Fruit fly (Drosophila melanogaster) whole organism, embryonic: ENCODE results near the gene CG17839.
A peak's percentile ranks its signal among the peaks of the same experiment; 100 is the strongest.

ENCODE experiments used
- Ada2b ChIP-seq: fragments of 200-800 bp; sonication (Bioruptor generic); IDR thresholded peaks from 2 replicates; pipeline ENCODE4 v1.3.6; 2022; ENCODE audit warnings: missing biosample characterization, missing genetic modification characterization
- CG11093 ChIP-seq: fragments of 200-800 bp; sonication (Bioruptor generic); IDR thresholded peaks from 3 replicates; pipeline ENCODE4 v1.3.6; 2022; ENCODE audit warnings: missing biosample characterization, missing genetic modification characterization
- CG13775 ChIP-seq: fragments of 200-800 bp; sonication (Bioruptor generic); optimal IDR thresholded peaks from 3 replicates; lab custom pipeline; 2017; ENCODE audit warnings: missing biosample characterization, mild to moderate bottlenecking, missing genetic modification characterization
- CG14050 ChIP-seq: fragments of 200-800 bp; sonication (Bioruptor generic); IDR thresholded peaks from 3 replicates; pipeline ENCODE4 v1.3.6; 2022; ENCODE audit warnings: missing biosample characterization, missing genetic modification characterization
- CG15514 ChIP-seq: fragments of 200-800 bp; sonication (Bioruptor generic); optimal IDR thresholded peaks from 3 replicates; lab custom pipeline; 2017; ENCODE audit warnings: missing biosample characterization, missing genetic modification characterization, mild to moderate bottlenecking, moderate library complexity, missing genetic modification reagents
- CG16813 ChIP-seq: fragments of 200-800 bp; sonication (Bioruptor generic); IDR thresholded peaks from 3 replicates; pipeline ENCODE4 v1.3.6; 2022; ENCODE audit warnings: missing biosample characterization, missing genetic modification characterization; ENCODE audit not compliant: partially characterized antibody
- CG16815 ChIP-seq: fragments of 200-800 bp; sonication (Bioruptor generic); optimal IDR thresholded peaks from 3 replicates; lab custom pipeline; 2017; ENCODE audit warnings: missing biosample characterization, mild to moderate bottlenecking, missing genetic modification characterization
- CG18262 ChIP-seq: fragments of 200-800 bp; optimal IDR thresholded peaks from 3 replicates; lab custom pipeline; 2019; ENCODE audit warnings: missing biosample characterization, mild to moderate bottlenecking, missing genetic modification characterization, moderate library complexity
- CG18599 ChIP-seq: fragments of 200-800 bp; sonication (Bioruptor generic); optimal IDR thresholded peaks from 3 replicates; lab custom pipeline; 2017; ENCODE audit warnings: missing biosample characterization, missing genetic modification characterization, mild to moderate bottlenecking, moderate library complexity, missing genetic modification reagents
- CG2875 ChIP-seq: fragments of 200-800 bp; sonication (Bioruptor generic); optimal IDR thresholded peaks from 2 replicates; lab custom pipeline; 2017; ENCODE audit warnings: missing biosample characterization, mild to moderate bottlenecking, missing genetic modification characterization, missing genetic modification reagents
- CG3847 ChIP-seq: fragments of 200-800 bp; sonication (Bioruptor generic); IDR thresholded peaks from 2 replicates; pipeline ENCODE4 v1.3.6; 2022; ENCODE audit warnings: missing biosample characterization, missing genetic modification characterization
- CG4404 ChIP-seq: fragments of 200-800 bp; sonication (Bioruptor generic); IDR thresholded peaks from 2 replicates; pipeline ENCODE4 v1.3.6; 2022; ENCODE audit warnings: missing biosample characterization, missing genetic modification characterization
- CG4424 ChIP-seq: fragments of 200-800 bp; sonication (Bioruptor generic); optimal IDR thresholded peaks from 3 replicates; lab custom pipeline; 2016; ENCODE audit warnings: missing biosample characterization, missing genetic modification characterization
- CG7556 ChIP-seq: fragments of 200-800 bp; sonication (Bioruptor generic); optimal IDR thresholded peaks from 2 replicates; lab custom pipeline; 2017; ENCODE audit warnings: missing biosample characterization, mild to moderate bottlenecking, missing genetic modification characterization
- CG8290 ChIP-seq, 3 experiments: fragments of 200-800 bp; sonication (Bioruptor generic); optimal IDR thresholded peaks; 2 replicates each; lab custom pipeline; 2016 to 2019; ENCODE audit warnings: missing biosample characterization in 3 of 3, missing genetic modification characterization in 3 of 3, mild to moderate bottlenecking in 2 of 3, moderate library complexity in 1 of 3
- CG8359 ChIP-seq: fragments of 200-800 bp; sonication (Bioruptor generic); optimal IDR thresholded peaks from 2 replicates; lab custom pipeline; 2017; ENCODE audit warnings: missing biosample characterization, mild to moderate bottlenecking, missing genetic modification characterization, borderline replicate concordance
- D19A ChIP-seq: fragments of 200-800 bp; optimal IDR thresholded peaks from 3 replicates; lab custom pipeline; 2019; ENCODE audit warnings: missing biosample characterization, mild to moderate bottlenecking, missing genetic modification characterization, moderate library complexity
- Dbx ChIP-seq: fragments of 200-800 bp; sonication (Bioruptor generic); IDR thresholded peaks from 3 replicates; pipeline ENCODE4 v1.3.6; 2022; ENCODE audit warnings: missing biosample characterization, missing genetic modification characterization
- HHEX ChIP-seq: fragments of 200-800 bp; sonication (Bioruptor generic); optimal IDR thresholded peaks from 3 replicates; lab custom pipeline; 2017; ENCODE audit warnings: missing biosample characterization, mild to moderate bottlenecking, missing genetic modification characterization, missing genetic modification reagents
- HLH3B ChIP-seq: fragments of 200-800 bp; sonication (Bioruptor generic); IDR thresholded peaks from 2 replicates; pipeline ENCODE4 v1.3.6; 2022; ENCODE audit warnings: missing biosample characterization, missing genetic modification characterization
- MBD-R2 ChIP-seq: fragments of 200-800 bp; sonication (Bioruptor generic); IDR thresholded peaks from 2 replicates; pipeline ENCODE4 v1.3.6; 2022; ENCODE audit warnings: missing biosample characterization, missing genetic modification characterization
- ase ChIP-seq: fragments of 200-800 bp; sonication (Bioruptor generic); IDR thresholded peaks from 3 replicates; pipeline ENCODE4 v1.3.6; 2022; ENCODE audit warnings: missing biosample characterization, missing genetic modification characterization
- ash1 ChIP-seq: fragments of 200-800 bp; sonication (Bioruptor generic); optimal IDR thresholded peaks from 2 replicates; lab custom pipeline; 2018; ENCODE audit warnings: missing biosample characterization, mild to moderate bottlenecking, missing genetic modification characterization
- ato ChIP-seq: fragments of 200-800 bp; sonication (Bioruptor generic); IDR thresholded peaks from 2 replicates; pipeline ENCODE4 v1.3.6; 2022; ENCODE audit warnings: missing biosample characterization, missing genetic modification characterization; ENCODE audit not compliant: partially characterized antibody
- bsh ChIP-seq, 2 experiments: fragments of 200-800 bp; sonication (Bioruptor generic); optimal IDR thresholded peaks; 2 replicates each; lab custom pipeline; 2017 to 2018; ENCODE audit warnings: mild to moderate bottlenecking in 2 of 2, missing biosample characterization in 2 of 2, missing genetic modification characterization in 2 of 2, moderate library complexity in 1 of 2
- corto ChIP-seq: fragments of 200-800 bp; sonication (Bioruptor generic); optimal IDR thresholded peaks from 2 replicates; lab custom pipeline; 2016; ENCODE audit warnings: missing biosample characterization, mild to moderate bottlenecking, missing genetic modification characterization, moderate library complexity
- croc ChIP-seq: fragments of 200-800 bp; sonication (Bioruptor generic); conservative IDR thresholded peaks from 3 replicates; pipeline ENCODE4 v1.3.6; 2022; ENCODE audit warnings: missing biosample characterization, missing genetic modification characterization
- dmrt99B ChIP-seq: fragments of 200-800 bp; sonication (Bioruptor generic); optimal IDR thresholded peaks from 2 replicates; lab custom pipeline; 2018; ENCODE audit warnings: missing biosample characterization, mild to moderate bottlenecking, missing genetic modification characterization, moderate library complexity
- dysf ChIP-seq: fragments of 200-800 bp; sonication (Bioruptor generic); IDR thresholded peaks from 3 replicates; pipeline ENCODE4 v1.3.6; 2022; ENCODE audit warnings: missing biosample characterization, missing genetic modification characterization
- fd3F ChIP-seq: fragments of 200-800 bp; sonication (Bioruptor generic); optimal IDR thresholded peaks from 2 replicates; lab custom pipeline; 2018; ENCODE audit warnings: missing biosample characterization, mild to moderate bottlenecking, missing genetic modification characterization, moderate library complexity
- gem ChIP-seq: fragments of 200-800 bp; sonication (Bioruptor generic); optimal IDR thresholded peaks from 2 replicates; lab custom pipeline; 2019; ENCODE audit warnings: missing biosample characterization, mild to moderate bottlenecking, missing genetic modification characterization, moderate library complexity
- gt ChIP-seq: fragments of 200-800 bp; sonication (Bioruptor generic); IDR thresholded peaks from 2 replicates; pipeline ENCODE4 v1.3.6; 2022; ENCODE audit warnings: missing biosample characterization, missing genetic modification characterization
- hbn ChIP-seq: fragments of 200-800 bp; sonication (Bioruptor generic); IDR thresholded peaks from 2 replicates; pipeline ENCODE4 v1.3.6; 2022; ENCODE audit warnings: missing biosample characterization, missing genetic modification characterization; ENCODE audit not compliant: partially characterized antibody
- her ChIP-seq: fragments of 200-800 bp; sonication (Bioruptor generic); optimal IDR thresholded peaks from 2 replicates; lab custom pipeline; 2016; ENCODE audit warnings: missing biosample characterization, missing genetic modification characterization
- lilli ChIP-seq: fragments of 200-800 bp; sonication (Bioruptor generic); optimal IDR thresholded peaks from 3 replicates; lab custom pipeline; 2016; ENCODE audit warnings: missing biosample characterization, missing genetic modification characterization
- nerfin-2 ChIP-seq: fragments of 200-800 bp; sonication (Bioruptor generic); IDR thresholded peaks from 2 replicates; pipeline ENCODE4 v1.3.6; 2022; ENCODE audit warnings: missing biosample characterization, missing genetic modification characterization; ENCODE audit not compliant: partially characterized antibody
- pnt ChIP-seq: fragments of 200-800 bp; sonication (Bioruptor generic); optimal IDR thresholded peaks from 3 replicates; lab custom pipeline; 2016; ENCODE audit warnings: missing biosample characterization, missing genetic modification characterization
- row ChIP-seq: fragments of 200-800 bp; sonication (Bioruptor generic); IDR thresholded peaks from 3 replicates; pipeline ENCODE4 v1.3.6; 2022; ENCODE audit warnings: missing biosample characterization, missing genetic modification characterization
- schlank ChIP-seq: fragments of 200-800 bp; sonication (Bioruptor generic); optimal IDR thresholded peaks from 2 replicates; lab custom pipeline; 2018; ENCODE audit warnings: missing biosample characterization, mild to moderate bottlenecking, missing genetic modification characterization
- sd ChIP-seq: fragments of 200-800 bp; sonication (Bioruptor generic); optimal IDR thresholded peaks from 3 replicates; lab custom pipeline; 2018; ENCODE audit warnings: missing biosample characterization, mild to moderate bottlenecking, missing genetic modification characterization, moderate library complexity
- sr ChIP-seq: fragments of 200-800 bp; sonication (Bioruptor generic); IDR thresholded peaks from 3 replicates; pipeline ENCODE4 v1.3.6; 2022; ENCODE audit warnings: missing biosample characterization, missing genetic modification characterization
- stc ChIP-seq: fragments of 200-800 bp; sonication (Bioruptor generic); IDR thresholded peaks from 2 replicates; pipeline ENCODE4 v1.3.6; 2022; ENCODE audit warnings: missing biosample characterization, missing genetic modification characterization
- sug ChIP-seq: fragments of 200-800 bp; optimal IDR thresholded peaks from 2 replicates; lab custom pipeline; 2019; ENCODE audit warnings: missing biosample characterization, mild to moderate bottlenecking, missing genetic modification characterization, moderate library complexity
- tap ChIP-seq: fragments of 200-800 bp; optimal IDR thresholded peaks from 3 replicates; lab custom pipeline; 2019; ENCODE audit warnings: missing biosample characterization, mild to moderate bottlenecking, missing genetic modification characterization, moderate library complexity
- ttk ChIP-seq: fragments of 200-800 bp; sonication (Bioruptor generic); IDR thresholded peaks from 2 replicates; pipeline ENCODE4 v2.1.2; 2022; ENCODE audit warnings: missing biosample characterization, missing genetic modification characterization
- unc-4 ChIP-seq: fragments of 200-800 bp; sonication (Bioruptor generic); IDR thresholded peaks from 2 replicates; pipeline ENCODE4 v1.3.6; 2022; ENCODE audit warnings: missing biosample characterization, missing genetic modification characterization; ENCODE audit not compliant: partially characterized antibody

CG17839 gene

DNA sequence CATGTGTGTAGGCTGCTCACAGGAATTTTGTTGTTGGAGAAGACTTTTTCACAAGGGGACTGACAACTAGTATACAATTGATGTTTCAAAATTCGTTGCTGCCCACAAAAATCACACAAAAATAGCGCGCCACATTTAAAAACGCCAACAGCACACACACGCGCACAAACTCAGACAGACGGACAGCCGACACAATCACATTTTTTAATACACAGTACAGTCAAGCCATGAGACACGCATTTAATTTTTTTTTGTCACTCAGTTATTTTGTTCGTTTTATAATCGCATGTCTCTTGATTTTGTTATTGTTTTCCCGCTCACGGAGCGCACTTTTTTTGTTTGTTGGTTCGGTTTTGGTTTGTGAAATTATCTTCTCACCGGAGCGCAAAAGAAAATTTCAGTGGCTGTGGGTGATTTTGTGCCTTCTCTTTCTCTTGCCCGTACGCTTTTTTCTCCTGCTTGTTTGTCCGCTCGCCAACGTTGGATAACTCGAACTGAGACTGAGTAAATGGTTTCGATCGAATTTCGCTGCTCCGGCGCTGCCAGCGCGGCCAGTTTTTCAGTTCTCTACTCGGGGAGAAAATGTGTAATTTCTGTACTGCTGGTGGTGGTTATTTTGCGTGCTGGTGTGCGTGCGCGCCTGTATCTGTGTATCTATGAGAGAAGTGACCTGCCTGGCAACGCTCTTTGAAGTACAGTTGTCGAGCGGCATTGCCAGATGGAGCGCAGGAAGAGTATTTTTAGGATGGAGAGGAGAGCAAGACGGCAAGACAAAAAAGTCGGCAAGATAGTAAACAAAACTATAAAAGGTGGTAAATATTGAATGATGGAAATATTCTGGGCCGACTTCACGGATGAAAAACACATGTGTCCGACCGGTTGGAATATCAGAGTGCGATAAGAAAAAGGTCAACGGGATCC lies 47.2 kb upstream of the CG17839 start, which contains the start of gene CG42507 (continued):
- TF ChIP-seq stc (GFP tag; lab: Robert Waterston, UW): peak; percentile 12; the same call in 1 of the 2 replicates
- TF ChIP-seq ttk (GFP tag; lab: Robert Waterston, UW): peak; percentile 35; the same call in 1 of the 2 replicates
- no peak for TF ChIP-seq croc (GFP tag; lab: Robert Waterston, UW)
- no peak for TF ChIP-seq CG16815 (GFP tag; lab: Kevin White, UChicago)
- peak; percentile 67; the same call in 2 of the 3 replicates for TF ChIP-seq Dbx (GFP tag; lab: Robert Waterston, UW)
- TF ChIP-seq CG11093: no peak; the same call in 2 of the 3 replicates
- peak; percentile 51 for TF ChIP-seq hbn (GFP tag; lab: Robert Waterston, UW)
- TF ChIP-seq sug: peak; percentile 84
- TF ChIP-seq dmrt99B (tag; lab: Kevin White, UChicago): peak; percentile 5
- no peak for TF ChIP-seq nerfin-2 (GFP tag; lab: Robert Waterston, UW)
- peak; percentile 68 for TF ChIP-seq sd (tag; lab: Kevin White, UChicago)
- TF ChIP-seq fd3F (GFP tag; lab: Kevin White, UChicago): no peak
- no peak for TF ChIP-seq CG7556 (GFP tag; lab: Kevin White, UChicago)
- no peak for TF ChIP-seq ase
- TF ChIP-seq D19A (tag; lab: Kevin White, UChicago): peak; percentile 79
- TF ChIP-seq unc-4 (GFP tag; lab: Robert Waterston, UW): peak; percentile 46; the same call in 1 of the 2 replicates
- TF ChIP-seq CG4424 (GFP tag; lab: Kevin White, UChicago): no peak
- peak; percentile 47 for TF ChIP-seq row (GFP tag; lab: Robert Waterston, UW)
- TF ChIP-seq CG3847 (GFP tag; lab: Robert Waterston, UW): 0 out of 2 replicates have a peak, but pooled peaks have one; percentile 17
- TF ChIP-seq HHEX: peak; percentile 50
- no peak for TF ChIP-seq corto
- peak; percentile 20 for TF ChIP-seq CG8359 (GFP tag; lab: Kevin White, UChicago)
- TF ChIP-seq MBD-R2 (GFP tag; lab: Robert Waterston, UW): peak; percentile 25; the same call in 1 of the 2 replicates
- peak; percentile 9; the same call in 1 of the 3 replicates for TF ChIP-seq sr (GFP tag; lab: Robert Waterston, UW)
- TF ChIP-seq CG2875 (GFP tag; lab: Kevin White, UChicago): peak; percentile 21
- peak in 1 of 2 experiments; percentile 23 for TF ChIP-seq bsh (GFP tag; optimal IDR thresholded peaks at IDR 0.05; lab: Kevin White, UChicago)
- TF ChIP-seq CG8290 (GFP tag; optimal IDR thresholded peaks at IDR 0.05; lab: Kevin White, UChicago): peak; percentile 20
- peak; percentile 54 to 70 for TF ChIP-seq CG8290 (tag; optimal IDR thresholded peaks at IDR 0.05; lab: Kevin White, UChicago)
- TF ChIP-seq tap (tag; lab: Kevin White, UChicago): peak; percentile 30
- no peak for TF ChIP-seq lilli (GFP tag; lab: Kevin White, UChicago)
- TF ChIP-seq her (GFP tag; lab: Kevin White, UChicago): peak; percentile 3
- TF ChIP-seq gem (tag; lab: Kevin White, UChicago): peak; percentile 40
- peak; percentile 61 for TF ChIP-seq schlank (tag; lab: Kevin White, UChicago)
- no peak for TF ChIP-seq CG14050 (GFP tag; lab: Robert Waterston, UW)
- peak; percentile 13 for TF ChIP-seq pnt (GFP tag; lab: Kevin White, UChicago)
- peak; percentile 17 for TF ChIP-seq CG15514 (GFP tag; lab: Kevin White, UChicago)
- TF ChIP-seq Ada2b (GFP tag; lab: Robert Waterston, UW): 0 out of 2 replicates have a peak, but pooled peaks have one; percentile 18
- peak; percentile 23; the same call in 1 of the 2 replicates for TF ChIP-seq HLH3B (GFP tag; lab: Robert Waterston, UW)
- TF ChIP-seq CG13775 (GFP tag; lab: Kevin White, UChicago): no peak
- no peak for TF ChIP-seq CG4404
- no peak for TF ChIP-seq gt
- TF ChIP-seq CG18599 (GFP tag; lab: Kevin White, UChicago): peak; percentile 66
- TF ChIP-seq CG16813 (GFP tag; lab: Robert Waterston, UW): 0 out of 3 replicates have a peak, but pooled peaks have one; percentile 29
- TF ChIP-seq dysf (GFP tag; lab: Robert Waterston, UW): no peak
- no peak for TF ChIP-seq CG18262 (tag; lab: Kevin White, UChicago)
- TF ChIP-seq ash1 (GFP tag; lab: Kevin White, UChicago): peak; percentile 34
- TF ChIP-seq ato (GFP tag; lab: Robert Waterston, UW): no peak
